Fruit fly (Drosophila melanogaster) Kc167 (cell line): ENCODE data around the gene CG11911.

ENCODE experiments used
- h ChIP-seq: fragments of >200 bp; optimal IDR thresholded peaks from 3 replicates; lab custom pipeline; 2018; ENCODE audit warnings: missing external identifiers
- psq ChIP-seq: fragments of >200 bp; optimal IDR thresholded peaks from 2 replicates; lab custom pipeline; 2017; ENCODE audit warnings: missing external identifiers
- ttk ChIP-seq: sonication (Bioruptor generic); optimal IDR thresholded peaks from 2 replicates; lab custom pipeline; 2017; ENCODE audit warnings: missing external identifiers

DNA sequence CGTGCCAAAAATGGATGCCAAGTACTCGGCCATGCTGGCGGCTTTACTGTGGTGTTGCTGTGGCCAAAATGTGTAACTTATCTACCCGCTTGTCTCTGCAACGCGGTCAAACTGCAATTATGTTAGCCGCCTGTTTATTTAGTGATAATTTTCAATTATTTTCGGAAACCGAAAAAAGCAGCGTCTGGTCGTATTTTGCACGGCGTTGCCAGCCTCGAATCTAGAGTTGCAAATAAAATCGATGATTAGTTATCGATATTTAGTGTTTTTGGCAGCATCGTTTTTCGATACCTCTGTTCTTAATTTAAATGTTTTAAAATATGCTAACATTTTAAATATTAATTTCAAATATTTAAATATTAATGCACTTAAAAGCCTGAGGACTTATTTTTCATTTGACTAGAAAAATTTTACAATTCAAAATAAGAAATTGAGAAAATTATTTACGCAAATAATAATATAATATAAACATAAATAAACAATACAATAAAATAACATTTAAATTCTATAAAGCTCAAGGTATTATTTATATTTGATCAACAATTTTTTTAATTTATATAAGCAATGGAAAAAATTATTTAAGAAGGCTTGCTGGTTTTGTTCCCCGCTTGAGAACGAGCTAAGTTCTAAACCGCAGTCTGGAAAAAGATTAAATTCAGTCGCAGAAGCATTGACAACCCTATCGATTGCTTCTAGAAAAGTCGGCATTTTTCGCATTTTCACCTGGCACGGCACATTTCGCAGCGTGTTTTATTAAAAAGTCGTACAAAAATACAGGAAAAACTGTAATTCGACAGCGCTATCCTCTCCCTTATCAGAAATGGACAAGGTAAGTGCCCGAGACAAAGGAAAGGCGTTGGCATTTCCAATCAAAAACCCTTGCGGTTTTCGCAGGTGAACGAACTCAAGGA, 26.3 kb downstream of the CG11911 start, which contains the start of the genes U2af38 and Stip1:
- TF ChIP-seq ttk (lab: Kevin White, UChicago) (no peak), psq (lab: Kevin White, UChicago) (no peak), h (lab: Kevin White, UChicago) (no peak)
